Worm (Caenorhabditis elegans): ENCODE measurements around the gene nrf-6.

The nrf-6 gene

ce11 chrII:8074058-8074457 lies 41.5 kb upstream of the nrf-6 start:
- TF ChIP-seq sem-2 (GFP tag; optimal IDR thresholded peaks at IDR 0.05) (no peak), cnd-1 (tag; optimal IDR thresholded peaks at IDR 0.05) (no peak)

DNA sequence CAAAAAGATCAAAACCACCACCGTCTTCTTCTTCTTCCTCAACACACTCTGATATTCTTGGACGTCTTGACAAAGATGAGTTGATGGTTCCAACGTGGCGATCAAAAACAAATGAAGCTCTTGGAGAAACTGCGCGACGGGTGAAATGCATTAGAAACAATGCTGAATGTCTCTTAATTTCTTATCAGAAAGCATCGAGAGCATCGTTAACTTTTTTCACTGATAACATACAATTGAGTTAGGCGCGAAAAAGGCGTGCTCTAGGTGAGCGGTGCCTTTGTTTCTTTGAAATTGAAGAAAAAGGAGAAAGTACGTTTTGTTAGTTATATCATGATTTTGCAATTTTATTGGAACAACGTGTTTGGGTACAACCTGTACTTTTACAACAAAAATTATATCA lies 40.7 kb upstream of the nrf-6 start, which contains the start of gene gpcp-2:
TSS of gene gpcp-2 (minus strand) at position 153 of the 400 bp plus-strand sequence.
- TF ChIP-seq cnd-1 (tag; optimal IDR thresholded peaks at IDR 0.05) (no peak), elt-3 (tag; optimal IDR thresholded peaks at IDR 0.05) (no peak), snpc-4 (tag; optimal IDR thresholded peaks at IDR 0.05) (no peak), ces-1 (GFP tag; optimal IDR thresholded peaks at IDR 0.05) (no peak), ceh-39 (tag; optimal IDR thresholded peaks at IDR 0.05) (no peak), sptf-1 (tag; optimal IDR thresholded peaks at IDR 0.05) (no peak), bed-3 (GFP tag; optimal IDR thresholded peaks at IDR 0.05) (no peak), unc-39 (tag; optimal IDR thresholded peaks at IDR 0.05) (no peak), flh-1 (GFP tag; optimal IDR thresholded peaks at IDR 0.05) (no peak), mab-5 (tag; optimal IDR thresholded peaks at IDR 0.05) (no peak), ham-2 (GFP tag; optimal IDR thresholded peaks at IDR 0.05) (no peak), tbx-8 (GFP tag; optimal IDR thresholded peaks at IDR 0.05) (no peak), drap-1 (GFP tag; optimal IDR thresholded peaks at IDR 0.05) (no peak), blmp-1 (tag; optimal IDR thresholded peaks at IDR 0.05) (no peak), ceh-83 (GFP tag; optimal IDR thresholded peaks at IDR 0.05) (no peak)

ce11 chrII:8071801-8072544 lies 39.5 kb upstream of the nrf-6 start:
- TF ChIP-seq nhr-2 (tag; optimal IDR thresholded peaks at IDR 0.05) = no peak
- no peak for TF ChIP-seq nhr-28 (tag; optimal IDR thresholded peaks at IDR 0.05)
- no peak for TF ChIP-seq ceh-83 (GFP tag; optimal IDR thresholded peaks at IDR 0.05)
- no peak for TF ChIP-seq ceh-39 (tag; optimal IDR thresholded peaks at IDR 0.05)
- no peak for TF ChIP-seq blmp-1 (tag; optimal IDR thresholded peaks at IDR 0.05)
- no peak for TF ChIP-seq mep-1 (tag; optimal IDR thresholded peaks at IDR 0.05)
- no peak for TF ChIP-seq tbx-8 (GFP tag; optimal IDR thresholded peaks at IDR 0.05)
- peak; percentile 60 for TF ChIP-seq unc-120 (tag; optimal IDR thresholded peaks at IDR 0.05; ENCODE audit: poor library complexity, severe bottlenecking)
- TF ChIP-seq nhr-76 (tag; optimal IDR thresholded peaks at IDR 0.05) = no peak
- TF ChIP-seq M03D4.4 (tag; optimal IDR thresholded peaks at IDR 0.05) = no peak
- no peak for TF ChIP-seq ham-2 (GFP tag; optimal IDR thresholded peaks at IDR 0.05)
- TF ChIP-seq sem-2 (GFP tag; optimal IDR thresholded peaks at IDR 0.05) = no peak
- TF ChIP-seq lin-32 (GFP tag; optimal IDR thresholded peaks at IDR 0.05) = no peak
- no peak for TF ChIP-seq pha-4 (tag; optimal IDR thresholded peaks at IDR 0.05)
- no peak for TF ChIP-seq nhr-237 (tag; optimal IDR thresholded peaks at IDR 0.05)
- TF ChIP-seq hlh-1 (tag; optimal IDR thresholded peaks at IDR 0.05) = peak; percentile 50
- TF ChIP-seq elt-1 (tag; optimal IDR thresholded peaks at IDR 0.05; ENCODE audit: borderline replicate concordance, insufficient read depth) = no peak
- no peak for TF ChIP-seq unc-39 (tag; optimal IDR thresholded peaks at IDR 0.05)
- peak; percentile 31 for TF ChIP-seq ces-1 (GFP tag; optimal IDR thresholded peaks at IDR 0.05)
- no peak for TF ChIP-seq lsy-2 (tag; optimal IDR thresholded peaks at IDR 0.05)
- no peak for TF ChIP-seq cnd-1 (tag; optimal IDR thresholded peaks at IDR 0.05)
- TF ChIP-seq drap-1 (GFP tag; optimal IDR thresholded peaks at IDR 0.05) = no peak
- TF ChIP-seq mab-5 (tag; optimal IDR thresholded peaks at IDR 0.05) = no peak
- TF ChIP-seq ceh-43 (GFP tag; optimal IDR thresholded peaks at IDR 0.05) = no peak
- no peak for TF ChIP-seq sptf-1 (tag; optimal IDR thresholded peaks at IDR 0.05)
- TF ChIP-seq unc-62 (GFP tag; optimal IDR thresholded peaks at IDR 0.05) = peak; percentile 84

DNA sequence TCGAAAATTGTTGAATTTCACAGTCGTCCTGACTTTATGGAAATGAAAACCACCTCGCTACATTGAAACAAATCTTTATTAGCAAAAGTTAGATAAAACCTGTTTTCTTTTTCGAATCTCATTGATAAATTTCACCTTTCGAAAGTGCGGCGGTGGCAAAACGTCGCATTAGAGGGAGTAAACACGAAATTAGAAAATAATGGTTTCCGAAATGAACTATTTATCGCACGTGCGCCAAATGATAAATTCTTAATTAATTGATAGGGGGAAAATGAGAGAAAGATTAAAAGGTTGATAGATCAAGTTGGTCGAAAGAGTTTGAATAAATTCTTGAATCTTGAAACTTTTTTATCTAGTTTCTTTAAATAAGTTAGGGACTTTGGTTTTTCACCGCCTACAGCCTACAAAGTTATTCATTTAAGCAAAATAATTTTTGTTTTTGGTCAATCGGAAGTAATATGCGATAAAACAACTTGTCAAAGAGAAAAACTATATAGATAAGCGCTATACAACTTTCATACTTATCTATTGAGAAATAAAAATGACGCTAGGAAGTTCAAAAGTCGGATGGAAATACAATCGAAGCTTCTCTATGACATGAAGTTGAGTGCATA lies 38.6 kb upstream of the nrf-6 start:
- TF ChIP-seq lsy-2 (tag; optimal IDR thresholded peaks at IDR 0.05) (no peak), unc-120 (tag; optimal IDR thresholded peaks at IDR 0.05; ENCODE audit: poor library complexity, severe bottlenecking) (no peak), elt-3 (tag; optimal IDR thresholded peaks at IDR 0.05) (no peak), nhr-76 (tag; optimal IDR thresholded peaks at IDR 0.05) (no peak), zip-8 (tag; optimal IDR thresholded peaks at IDR 0.05) (no peak), mls-2 (tag; optimal IDR thresholded peaks at IDR 0.05) (no peak), ceh-39 (tag; optimal IDR thresholded peaks at IDR 0.05) (no peak), blmp-1 (tag; optimal IDR thresholded peaks at IDR 0.05) (no peak), lin-32 (GFP tag; optimal IDR thresholded peaks at IDR 0.05) (no peak), hlh-1 (tag; optimal IDR thresholded peaks at IDR 0.05) (no peak), sem-2 (GFP tag; optimal IDR thresholded peaks at IDR 0.05) (no peak), drap-1 (GFP tag; optimal IDR thresholded peaks at IDR 0.05) (no peak), lin-13 (tag; optimal IDR thresholded peaks at IDR 0.05) (no peak), ztf-11 (tag; optimal IDR thresholded peaks at IDR 0.05) (no peak), ceh-83 (GFP tag; optimal IDR thresholded peaks at IDR 0.05) (no peak)

All from whole organism, mixed stage, embryonic.